Fruit fly (Drosophila melanogaster): ENCODE measurements around the gene KaiR1D.

KaiR1D gene

DNA sequence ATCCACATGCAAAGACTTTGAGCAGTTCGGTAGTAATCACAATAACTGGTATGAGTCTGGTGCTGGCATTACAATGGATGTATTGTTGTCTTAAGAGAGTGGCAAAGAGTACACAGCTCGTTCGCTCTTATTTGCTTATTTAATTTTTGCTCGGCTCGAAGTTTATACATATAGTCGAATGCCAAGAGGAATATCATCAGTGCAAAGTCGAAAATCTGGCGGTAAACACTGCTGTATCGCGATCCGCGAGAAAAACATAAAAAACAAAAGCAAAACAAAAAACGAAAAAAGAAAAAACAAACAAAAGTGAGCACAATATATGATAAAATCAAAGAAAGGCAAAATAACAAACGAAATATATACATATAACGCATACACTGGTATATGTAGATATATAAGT, 48.1 kb upstream of the KaiR1D start, which contains the start of gene hdly (continued):
- peak; percentile 54 for TF ChIP-seq CG10543 (GFP tag; optimal IDR thresholded peaks at IDR 0.05)
- TF ChIP-seq onecut (GFP tag; IDR thresholded peaks at IDR 0.05), result 0 out of 2 replicates have a peak, but pooled peaks have one; percentile 4
- peak; percentile 55; the same call in 1 of the 3 replicates for TF ChIP-seq so (GFP tag; IDR thresholded peaks at IDR 0.05)
- no peak for TF ChIP-seq Fer2 (tag; optimal IDR thresholded peaks at IDR 0.05)
- TF ChIP-seq CG32532 (GFP tag; IDR thresholded peaks at IDR 0.05), result peak; percentile 41; the same call in 1 of the 2 replicates
- TF ChIP-seq Nf-YA (GFP tag; IDR thresholded peaks at IDR 0.05), result peak; percentile 46; the same call in 1 of the 2 replicates
- peak in 1 of 2 experiments; percentile 10 for TF ChIP-seq dpn (GFP tag; optimal IDR thresholded peaks at IDR 0.05)
- TF ChIP-seq MESR4 (GFP tag; optimal IDR thresholded peaks at IDR 0.05), result no peak
- peak; percentile 45 for TF ChIP-seq CG15514 (GFP tag; optimal IDR thresholded peaks at IDR 0.05)
- peak; percentile 76 for TF ChIP-seq CG13296 (GFP tag; optimal IDR thresholded peaks at IDR 0.05)
- no peak for TF ChIP-seq bbx (GFP tag; IDR thresholded peaks at IDR 0.05; ENCODE audit: partially characterized antibody)
- TF ChIP-seq NFAT (GFP tag; IDR thresholded peaks at IDR 0.05), result 0 out of 2 replicates have a peak, but pooled peaks have one; percentile 6
- peak; percentile 24 for TF ChIP-seq CG6765 (GFP tag; optimal IDR thresholded peaks at IDR 0.05)
- TF ChIP-seq Fer3 (tag; optimal IDR thresholded peaks at IDR 0.05), result peak; percentile 34
- peak; percentile 36; the same call in 1 of the 2 replicates for TF ChIP-seq Rfx (GFP tag; IDR thresholded peaks at IDR 0.05)
- no peak for TF ChIP-seq CG8290 (GFP tag; optimal IDR thresholded peaks at IDR 0.05)
- peak in 1 of 2 experiments; percentile 56 for TF ChIP-seq CG8290 (tag; optimal IDR thresholded peaks at IDR 0.05)
- TF ChIP-seq Hmr (GFP tag; optimal IDR thresholded peaks at IDR 0.05), result peak; percentile 55
- TF ChIP-seq kay (GFP tag; optimal IDR thresholded peaks at IDR 0.05), result no peak
- peak; percentile 53; the same call in 1 of the 2 replicates for TF ChIP-seq sob (GFP tag; IDR thresholded peaks at IDR 0.05)
- TF ChIP-seq CG17385 (GFP tag; optimal IDR thresholded peaks at IDR 0.05), result peak; percentile 20
- peak; percentile 62 for TF ChIP-seq lab (GFP tag; optimal IDR thresholded peaks at IDR 0.05)
- no peak for TF ChIP-seq CG8281 (tag; optimal IDR thresholded peaks at IDR 0.05)
- TF ChIP-seq CG34376 (GFP tag; optimal IDR thresholded peaks at IDR 0.05), result no peak
- peak; percentile 29 for TF ChIP-seq CG2678 (tag; optimal IDR thresholded peaks at IDR 0.05)
- TF ChIP-seq CG18476 (GFP tag; optimal IDR thresholded peaks at IDR 0.05), result no peak
- TF ChIP-seq NK7.1 (GFP tag; optimal IDR thresholded peaks at IDR 0.05), result peak; percentile 20
- TF ChIP-seq bowl (GFP tag; IDR thresholded peaks at IDR 0.05), result 0 out of 2 replicates have a peak, but pooled peaks have one; percentile 14
- TF ChIP-seq CG31365 (tag; optimal IDR thresholded peaks at IDR 0.05), result peak; percentile 23
- TF ChIP-seq bsh (GFP tag; optimal IDR thresholded peaks at IDR 0.05), result peak in 1 of 2 experiments; percentile 99
- no peak for TF ChIP-seq CkIIα-i1 (GFP tag; IDR thresholded peaks at IDR 0.05)
- peak; percentile 50 for TF ChIP-seq Jarid2 (GFP tag; optimal IDR thresholded peaks at IDR 0.05)
- peak; percentile 12 for TF ChIP-seq dmrt99B (tag; optimal IDR thresholded peaks at IDR 0.05)
- 0 out of 2 replicates have a peak, but pooled peaks have one; percentile 14 for TF ChIP-seq seq (GFP tag; IDR thresholded peaks at IDR 0.05)
- TF ChIP-seq HLH3B (GFP tag; IDR thresholded peaks at IDR 0.05), result no peak
- no peak for TF ChIP-seq hkb (optimal IDR thresholded peaks at IDR 0.05)
- TF ChIP-seq hkb (GFP tag; IDR thresholded peaks at IDR 0.05), result 0 out of 2 replicates have a peak, but pooled peaks have one; percentile 38
- peak in 1 of 3 experiments; percentile 32 for TF ChIP-seq Stat92E (GFP tag; optimal IDR thresholded peaks at IDR 0.05)
- TF ChIP-seq CG6813 (GFP tag; optimal IDR thresholded peaks at IDR 0.05), result peak; percentile 25
- TF ChIP-seq nom (GFP tag; optimal IDR thresholded peaks at IDR 0.05), result peak; percentile 100
- TF ChIP-seq CG34224 (GFP tag; IDR thresholded peaks at IDR 0.05; ENCODE audit: partially characterized antibody), result peak; percentile 18; the same call in 1 of the 3 replicates
- no peak for TF ChIP-seq Chrac-16 (GFP tag; optimal IDR thresholded peaks at IDR 0.05)
- TF ChIP-seq Tbp (GFP tag; optimal IDR thresholded peaks at IDR 0.05), result no peak
- peak; percentile 99 for TF ChIP-seq Drgx (GFP tag; IDR thresholded peaks at IDR 0.05)
- peak; percentile 62 for TF ChIP-seq abd-A (tag; optimal IDR thresholded peaks at IDR 0.05)
- TF ChIP-seq BtbVII (GFP tag; optimal IDR thresholded peaks at IDR 0.05), result peak; percentile 59
- peak; percentile 24 for TF ChIP-seq HHEX (GFP tag; optimal IDR thresholded peaks at IDR 0.05)
- TF ChIP-seq h (optimal IDR thresholded peaks at IDR 0.05), result no peak
- TF ChIP-seq gro (GFP tag; optimal IDR thresholded peaks at IDR 0.05), result peak; percentile 30

Measured in whole organism, embryonic.